Fruit fly (Drosophila melanogaster): ENCODE data around the gene CG10514.

DNA sequence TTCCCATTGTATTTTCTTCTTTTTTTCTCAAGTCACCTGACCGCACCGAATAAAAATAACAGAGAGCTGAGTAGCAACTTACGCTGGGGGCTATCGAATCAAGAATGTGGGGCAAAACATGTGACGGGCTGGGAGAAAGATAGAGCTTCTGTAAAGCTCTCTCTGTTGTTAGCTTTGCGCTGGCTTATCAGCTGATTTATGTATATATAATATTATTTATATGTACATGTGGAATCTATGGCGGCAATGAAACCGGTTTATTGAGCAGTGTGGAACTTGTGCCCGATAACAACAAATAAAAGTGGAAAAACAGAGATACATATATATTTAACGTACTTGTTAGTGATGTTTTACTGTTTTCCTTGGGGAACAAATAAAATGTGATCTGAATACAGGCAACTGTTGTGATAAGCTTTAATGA, 13.2 kb upstream of the CG10514 start, which contains the start of gene CG31098:
- no peak for TF ChIP-seq Myc (optimal IDR thresholded peaks at IDR 0.05)
- TF ChIP-seq ttk (optimal IDR thresholded peaks at IDR 0.05): no peak
- TF ChIP-seq Sin3A (optimal IDR thresholded peaks at IDR 0.05): no peak
- TF ChIP-seq insv (optimal IDR thresholded peaks at IDR 0.05): no peak
- TF ChIP-seq psq (optimal IDR thresholded peaks at IDR 0.05): no peak
